Fruit fly (Drosophila melanogaster) Kc167 (cell line): ENCODE results near the gene CG34163.

ENCODE experiments used
- Myc ChIP-seq: fragments of >200 bp; optimal IDR thresholded peaks from 2 replicates; lab custom pipeline; 2017; ENCODE audit warnings: missing external identifiers
- Sin3A ChIP-seq: fragments of >200 bp; optimal IDR thresholded peaks from 2 replicates; lab custom pipeline; 2018; ENCODE audit warnings: missing external identifiers
- psq ChIP-seq: fragments of >200 bp; optimal IDR thresholded peaks from 2 replicates; lab custom pipeline; 2017; ENCODE audit warnings: missing external identifiers

DNA sequence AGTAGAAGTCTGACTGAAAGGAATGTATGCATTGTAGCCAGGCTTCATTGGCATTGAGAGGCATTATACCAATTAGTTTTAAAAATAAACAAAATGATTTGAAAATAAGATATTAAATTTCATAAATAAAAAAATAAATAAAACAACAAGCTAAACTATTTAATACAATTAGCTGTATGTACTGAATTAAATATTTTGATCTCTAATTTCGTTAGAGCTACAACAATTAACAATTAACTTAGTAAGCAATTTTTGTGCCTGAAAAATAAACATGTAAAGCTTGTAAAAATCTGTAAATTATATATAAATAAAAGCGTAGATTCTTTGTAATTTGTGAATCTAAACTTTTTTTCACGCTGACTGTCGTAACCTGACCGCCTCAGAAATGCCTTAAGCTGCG, 19.8 kb downstream of the CG34163 start, which contains the start of gene Rh5:
- TF ChIP-seq Sin3A (lab: Kevin White, UChicago) (no peak), Myc (lab: Kevin White, UChicago) (no peak), psq (lab: Kevin White, UChicago) (no peak)
